Worm (Caenorhabditis elegans) whole organism, midembryonic: ENCODE results near the gene srh-251.

Source experiments
- ref-1 ChIP-seq: fragments of 200-800 bp; sonication (Bioruptor generic); conservative IDR thresholded peaks from 2 replicates; pipeline ENCODE4 v1.3.6; 2022; ENCODE audit warnings: missing genetic modification reagents, missing genetic modification characterization, missing compliant biosample characterization
- ztf-23 ChIP-seq: fragments of 200-800 bp; sonication (Bioruptor generic); IDR thresholded peaks from 2 replicates; pipeline ENCODE4 v1.3.6; 2022; ENCODE audit warnings: missing genetic modification reagents, missing genetic modification characterization, missing compliant biosample characterization
- ztf-29 ChIP-seq: fragments of 200-800 bp; sonication (Bioruptor generic); IDR thresholded peaks from 2 replicates; pipeline ENCODE4 v1.3.6; 2022; ENCODE audit warnings: missing genetic modification reagents, missing genetic modification characterization, missing compliant biosample characterization

- no peak for TF ChIP-seq ztf-23 (GFP tag; lab: Robert Waterston, UW)
- TF ChIP-seq ref-1 (GFP tag; lab: Robert Waterston, UW): no peak
- TF ChIP-seq ztf-29 (GFP tag; lab: Robert Waterston, UW): no peak
Measured at ce11 chrV:15415951-15416350, 36.2 kb upstream of the srh-251 start, which contains the start of gene srh-265.
